Worm (Caenorhabditis elegans): ENCODE results near the gene F13C5.1.

F13C5.1 gene

ce11 chrX:581754-582153 lies 20.2 kb upstream of the F13C5.1 start:
- no peak for TF ChIP-seq unc-39 (tag; optimal IDR thresholded peaks at IDR 0.05)
- TF ChIP-seq sem-2 (GFP tag; optimal IDR thresholded peaks at IDR 0.05): no peak
- TF ChIP-seq ham-2 (GFP tag; optimal IDR thresholded peaks at IDR 0.05): no peak
- no peak for TF ChIP-seq zip-8 (tag; optimal IDR thresholded peaks at IDR 0.05)
- no peak for TF ChIP-seq unc-120 (tag; optimal IDR thresholded peaks at IDR 0.05; ENCODE audit: poor library complexity, severe bottlenecking)

- TF ChIP-seq elt-1 (tag; optimal IDR thresholded peaks at IDR 0.05; ENCODE audit: borderline replicate concordance, insufficient read depth) (peak; percentile 65), flh-1 (GFP tag; optimal IDR thresholded peaks at IDR 0.05) (no peak)
Measured at ce11 chrX:585598-586217, 16.3 kb upstream of the F13C5.1 start.

ce11 chrX:587798-588197 lies 14.2 kb upstream of the F13C5.1 start, which contains the start of gene mrp-1:
mrp-1 (minus strand) TSS chrX:587898.
- TF ChIP-seq unc-62 (GFP tag; optimal IDR thresholded peaks at IDR 0.05) (no peak), lsy-2 (tag; optimal IDR thresholded peaks at IDR 0.05) (no peak), ham-2 (GFP tag; optimal IDR thresholded peaks at IDR 0.05) (no peak), hlh-1 (tag; optimal IDR thresholded peaks at IDR 0.05) (no peak), nhr-237 (tag; optimal IDR thresholded peaks at IDR 0.05) (no peak), M03D4.4 (tag; optimal IDR thresholded peaks at IDR 0.05) (no peak), lin-13 (tag; optimal IDR thresholded peaks at IDR 0.05) (no peak), mls-2 (tag; optimal IDR thresholded peaks at IDR 0.05) (no peak), sptf-1 (tag; optimal IDR thresholded peaks at IDR 0.05) (no peak), cnd-1 (tag; optimal IDR thresholded peaks at IDR 0.05) (no peak), pha-4 (tag; optimal IDR thresholded peaks at IDR 0.05) (no peak), unc-120 (tag; optimal IDR thresholded peaks at IDR 0.05; ENCODE audit: poor library complexity, severe bottlenecking) (no peak), sem-2 (GFP tag; optimal IDR thresholded peaks at IDR 0.05) (no peak), ces-1 (GFP tag; optimal IDR thresholded peaks at IDR 0.05) (no peak), nhr-28 (tag; optimal IDR thresholded peaks at IDR 0.05) (no peak), flh-1 (GFP tag; optimal IDR thresholded peaks at IDR 0.05) (no peak), ztf-11 (tag; optimal IDR thresholded peaks at IDR 0.05) (no peak), ceh-39 (tag; optimal IDR thresholded peaks at IDR 0.05) (no peak), tbx-8 (GFP tag; optimal IDR thresholded peaks at IDR 0.05) (no peak), nhr-2 (tag; optimal IDR thresholded peaks at IDR 0.05) (no peak)

ce11 chrX:591056-591455 lies 10.9 kb upstream of the F13C5.1 start:
- TF ChIP-seq unc-62 (GFP tag; optimal IDR thresholded peaks at IDR 0.05) (no peak), cnd-1 (tag; optimal IDR thresholded peaks at IDR 0.05) (no peak), sptf-1 (tag; optimal IDR thresholded peaks at IDR 0.05) (no peak), mls-2 (tag; optimal IDR thresholded peaks at IDR 0.05) (no peak), zip-8 (tag; optimal IDR thresholded peaks at IDR 0.05) (no peak), flh-1 (GFP tag; optimal IDR thresholded peaks at IDR 0.05) (no peak), nhr-12 (tag; optimal IDR thresholded peaks at IDR 0.05) (no peak), unc-39 (tag; optimal IDR thresholded peaks at IDR 0.05) (no peak), nhr-76 (tag; optimal IDR thresholded peaks at IDR 0.05) (no peak)

ce11 chrX:593245-593733 lies 8.7 kb upstream of the F13C5.1 start:
- TF ChIP-seq nhr-237 (tag; optimal IDR thresholded peaks at IDR 0.05) (peak; percentile 62), ham-2 (GFP tag; optimal IDR thresholded peaks at IDR 0.05) (peak; percentile 83), mls-2 (tag; optimal IDR thresholded peaks at IDR 0.05) (peak; percentile 71), blmp-1 (tag; optimal IDR thresholded peaks at IDR 0.05) (no peak), nhr-76 (tag; optimal IDR thresholded peaks at IDR 0.05) (no peak), mab-5 (tag; optimal IDR thresholded peaks at IDR 0.05) (no peak), zip-8 (tag; optimal IDR thresholded peaks at IDR 0.05) (no peak), nhr-28 (tag; optimal IDR thresholded peaks at IDR 0.05) (no peak), sptf-1 (tag; optimal IDR thresholded peaks at IDR 0.05) (peak; percentile 76), elt-1 (tag; optimal IDR thresholded peaks at IDR 0.05; ENCODE audit: borderline replicate concordance, insufficient read depth) (peak; percentile 63), unc-120 (tag; optimal IDR thresholded peaks at IDR 0.05; ENCODE audit: poor library complexity, severe bottlenecking) (peak; percentile 96), ztf-11 (tag; optimal IDR thresholded peaks at IDR 0.05) (peak; percentile 84), tbx-8 (GFP tag; optimal IDR thresholded peaks at IDR 0.05) (peak; percentile 17), hlh-1 (tag; optimal IDR thresholded peaks at IDR 0.05) (peak; percentile 79), snpc-4 (tag; optimal IDR thresholded peaks at IDR 0.05) (no peak), ceh-83 (GFP tag; optimal IDR thresholded peaks at IDR 0.05) (no peak), unc-39 (tag; optimal IDR thresholded peaks at IDR 0.05) (no peak), mep-1 (tag; optimal IDR thresholded peaks at IDR 0.05) (peak; percentile 56), cnd-1 (tag; optimal IDR thresholded peaks at IDR 0.05) (peak; percentile 89), nhr-12 (tag; optimal IDR thresholded peaks at IDR 0.05) (no peak), ces-1 (GFP tag; optimal IDR thresholded peaks at IDR 0.05) (peak; percentile 54), ceh-39 (tag; optimal IDR thresholded peaks at IDR 0.05) (no peak), nhr-2 (tag; optimal IDR thresholded peaks at IDR 0.05) (peak; percentile 71), unc-62 (GFP tag; optimal IDR thresholded peaks at IDR 0.05) (peak; percentile 69), lsy-2 (tag; optimal IDR thresholded peaks at IDR 0.05) (peak; percentile 27), elt-3 (tag; optimal IDR thresholded peaks at IDR 0.05) (no peak), pha-4 (tag; optimal IDR thresholded peaks at IDR 0.05) (peak; percentile 85), bed-3 (GFP tag; optimal IDR thresholded peaks at IDR 0.05) (no peak), flh-1 (GFP tag; optimal IDR thresholded peaks at IDR 0.05) (no peak), drap-1 (GFP tag; optimal IDR thresholded peaks at IDR 0.05) (peak; percentile 59), sem-2 (GFP tag; optimal IDR thresholded peaks at IDR 0.05) (peak; percentile 2), M03D4.4 (tag; optimal IDR thresholded peaks at IDR 0.05) (peak; percentile 58), lin-32 (GFP tag; optimal IDR thresholded peaks at IDR 0.05) (no peak), lin-13 (tag; optimal IDR thresholded peaks at IDR 0.05) (peak; percentile 81), ceh-43 (GFP tag; optimal IDR thresholded peaks at IDR 0.05) (peak; percentile 69)

Measured in whole organism, mixed stage, embryonic.